Fruit fly (Drosophila melanogaster): ENCODE measurements around the gene CG15186.

DNA sequence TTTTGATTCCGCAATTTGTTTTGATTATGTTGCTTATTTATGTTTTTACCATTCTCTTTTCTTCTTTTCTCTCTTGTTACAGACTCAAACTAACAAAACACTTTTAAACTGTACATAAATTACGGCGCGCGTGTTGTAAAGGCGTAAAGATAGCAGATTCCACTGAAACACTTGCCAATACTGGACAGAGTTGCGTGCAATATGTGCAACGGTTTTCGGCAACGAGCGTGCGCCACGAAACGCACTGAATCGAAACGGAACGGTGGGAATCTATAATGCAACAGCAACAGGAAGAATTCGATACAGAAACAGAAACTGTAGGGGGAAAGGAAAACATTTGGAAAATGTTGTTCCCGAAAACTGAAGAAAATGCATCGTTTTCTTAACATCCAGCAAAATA, 41.5 kb upstream of the CG15186 start:
- TF ChIP-seq Hr83 (GFP tag; optimal IDR thresholded peaks at IDR 0.05; ENCODE audit: poor library complexity, severe bottlenecking) (no peak), CrebA (GFP tag; optimal IDR thresholded peaks at IDR 0.05; ENCODE audit: borderline replicate concordance) (no peak), h (GFP tag; optimal IDR thresholded peaks at IDR 0.05) (no peak), dsf (GFP tag; optimal IDR thresholded peaks at IDR 0.05; ENCODE audit: borderline replicate concordance) (no peak), lola (GFP tag; optimal IDR thresholded peaks at IDR 0.05) (no peak), psq (GFP tag; optimal IDR thresholded peaks at IDR 0.05) (no peak), Myc (optimal IDR thresholded peaks at IDR 0.05) (no peak), br (GFP tag; optimal IDR thresholded peaks at IDR 0.05) (no peak), Dfd (GFP tag; optimal IDR thresholded peaks at IDR 0.05) (no peak), GATAd (GFP tag; optimal IDR thresholded peaks at IDR 0.05) (no peak)

Measured in whole organism, wandering third instar larva.